Fruit fly (Drosophila melanogaster) whole organism, prepupa: Measurements from ENCODE around the gene Rab9.

Experiments
- CG10631 ChIP-seq: fragments of 200-800 bp; sonication (Bioruptor generic); optimal IDR thresholded peaks from 2 replicates; lab custom pipeline; 2016; ENCODE audit warnings: missing biosample characterization, missing genetic modification characterization
- CG10669 ChIP-seq: fragments of 200-800 bp; sonication (Bioruptor generic); optimal IDR thresholded peaks from 3 replicates; lab custom pipeline; 2018; ENCODE audit warnings: missing biosample characterization, mild to moderate bottlenecking, missing genetic modification characterization, moderate library complexity
- CG11294 ChIP-seq: fragments of 200-800 bp; sonication (Bioruptor generic); IDR thresholded peaks from 2 replicates; pipeline ENCODE4 v1.3.6; 2022; ENCODE audit warnings: missing biosample characterization, missing genetic modification characterization
- CG11762 ChIP-seq: fragments of 200-800 bp; sonication (Bioruptor generic); optimal IDR thresholded peaks from 3 replicates; lab custom pipeline; 2016; ENCODE audit warnings: missing biosample characterization, missing genetic modification characterization; ENCODE audit not compliant: insufficient read depth
- CG11902 ChIP-seq: fragments of 200-800 bp; sonication (Bioruptor generic); optimal IDR thresholded peaks from 3 replicates; lab custom pipeline; 2016; ENCODE audit warnings: missing biosample characterization, missing genetic modification characterization
- CG15336 ChIP-seq: fragments of 200-800 bp; sonication (Bioruptor generic); IDR thresholded peaks from 2 replicates; pipeline ENCODE4 v1.3.6; 2022; ENCODE audit warnings: missing biosample characterization, missing genetic modification characterization
- CG1621 ChIP-seq: fragments of 200-800 bp; sonication (Bioruptor generic); optimal IDR thresholded peaks from 3 replicates; lab custom pipeline; 2018; ENCODE audit warnings: missing biosample characterization, mild to moderate bottlenecking, missing genetic modification characterization
- CG31627 ChIP-seq: fragments of 200-800 bp; sonication (Bioruptor generic); optimal IDR thresholded peaks from 3 replicates; lab custom pipeline; 2016; ENCODE audit warnings: missing biosample characterization, missing genetic modification characterization
- CG34406 ChIP-seq: fragments of 200-800 bp; sonication (Bioruptor generic); optimal IDR thresholded peaks from 3 replicates; lab custom pipeline; 2016; ENCODE audit warnings: missing biosample characterization, missing genetic modification characterization
- CG3919 ChIP-seq: fragments of 200-800 bp; sonication (Bioruptor generic); optimal IDR thresholded peaks from 3 replicates; lab custom pipeline; 2016; ENCODE audit warnings: missing biosample characterization, missing genetic modification characterization
- CG4318 ChIP-seq: fragments of 200-800 bp; sonication (Bioruptor generic); optimal IDR thresholded peaks from 3 replicates; lab custom pipeline; 2017; ENCODE audit warnings: missing biosample characterization, mild to moderate bottlenecking, missing genetic modification characterization
- CG6163 ChIP-seq: fragments of 200-800 bp; sonication (Bioruptor generic); IDR thresholded peaks from 3 replicates; pipeline ENCODE4 v1.3.6; 2022; ENCODE audit warnings: missing biosample characterization, missing genetic modification characterization
- CG6276 ChIP-seq: fragments of 200-800 bp; sonication (Bioruptor generic); optimal IDR thresholded peaks from 2 replicates; lab custom pipeline; 2017; ENCODE audit warnings: missing biosample characterization, mild to moderate bottlenecking, missing genetic modification characterization
- CG6792 ChIP-seq: fragments of 200-800 bp; sonication (Bioruptor generic); optimal IDR thresholded peaks from 3 replicates; lab custom pipeline; 2016; ENCODE audit warnings: missing biosample characterization, missing genetic modification characterization
- CG6808 ChIP-seq: fragments of 200-800 bp; sonication (Bioruptor generic); optimal IDR thresholded peaks from 3 replicates; lab custom pipeline; 2017; ENCODE audit warnings: missing biosample characterization, missing genetic modification characterization, mild to moderate bottlenecking, moderate library complexity, missing genetic modification reagents
- CG6854 ChIP-seq: fragments of 200-800 bp; sonication (Bioruptor generic); optimal IDR thresholded peaks from 2 replicates; lab custom pipeline; 2017; ENCODE audit warnings: missing biosample characterization, mild to moderate bottlenecking, missing genetic modification characterization
- CG7368 ChIP-seq: fragments of 200-800 bp; sonication (Bioruptor generic); optimal IDR thresholded peaks from 3 replicates; lab custom pipeline; 2016; ENCODE audit warnings: missing biosample characterization, missing genetic modification characterization
- CG8119 ChIP-seq: fragments of 200-800 bp; sonication (Bioruptor generic); IDR thresholded peaks from 3 replicates; pipeline ENCODE4 v1.3.6; 2022; ENCODE audit warnings: missing biosample characterization, missing genetic modification characterization
- CG8632 ChIP-seq: fragments of 200-800 bp; sonication (Bioruptor generic); optimal IDR thresholded peaks from 3 replicates; lab custom pipeline; 2016; ENCODE audit warnings: missing biosample characterization, missing genetic modification characterization
- CG9139 ChIP-seq: fragments of 200-800 bp; sonication (Bioruptor generic); optimal IDR thresholded peaks from 3 replicates; lab custom pipeline; 2017; ENCODE audit warnings: missing biosample characterization, mild to moderate bottlenecking, missing genetic modification characterization
- Eip75B ChIP-seq: fragments of 200-800 bp; sonication (Bioruptor generic); optimal IDR thresholded peaks from 3 replicates; lab custom pipeline; 2016; ENCODE audit warnings: missing biosample characterization, missing genetic modification characterization
- Eip78C ChIP-seq: fragments of 200-800 bp; sonication (Bioruptor generic); peaks from one replicate; lab custom pipeline; 2016; ENCODE audit warnings: missing biosample characterization, missing genetic modification characterization
- Eip93F ChIP-seq: fragments of 200-800 bp; sonication (Bioruptor generic); optimal IDR thresholded peaks from 2 replicates; lab custom pipeline; 2016; ENCODE audit warnings: missing biosample characterization, mild to moderate bottlenecking, missing genetic modification characterization
- Ets21C ChIP-seq: fragments of 200-800 bp; sonication (Bioruptor generic); optimal IDR thresholded peaks from 3 replicates; lab custom pipeline; 2016; ENCODE audit warnings: missing biosample characterization, missing genetic modification characterization
- Ets96B ChIP-seq: fragments of 200-800 bp; optimal IDR thresholded peaks from 2 replicates; lab custom pipeline; 2019; ENCODE audit warnings: missing biosample characterization, mild to moderate bottlenecking, missing genetic modification characterization, moderate library complexity
- Gug ChIP-seq: fragments of 200-800 bp; sonication (Bioruptor generic); IDR thresholded peaks from 2 replicates; pipeline ENCODE4 v1.3.6; 2022; ENCODE audit warnings: missing biosample characterization, missing genetic modification characterization
- Hr38 ChIP-seq: sonication (Bioruptor generic); optimal IDR thresholded peaks from 2 replicates; lab custom pipeline; 2016; ENCODE audit warnings: missing biosample characterization, missing genetic modification characterization
- Hr39 ChIP-seq: fragments of 200-800 bp; sonication (Bioruptor generic); optimal IDR thresholded peaks from 2 replicates; lab custom pipeline; 2016; ENCODE audit warnings: missing biosample characterization, missing genetic modification characterization
- Met ChIP-seq: fragments of 200-800 bp; sonication (Bioruptor generic); optimal IDR thresholded peaks from 3 replicates; lab custom pipeline; 2016; ENCODE audit warnings: missing biosample characterization, missing genetic modification characterization
- OdsH ChIP-seq: fragments of 200-800 bp; sonication (Bioruptor generic); optimal IDR thresholded peaks from 3 replicates; lab custom pipeline; 2016; ENCODE audit warnings: missing biosample characterization, missing genetic modification characterization
- Smox ChIP-seq: fragments of 200-800 bp; sonication (Bioruptor generic); optimal IDR thresholded peaks from 3 replicates; lab custom pipeline; 2016; ENCODE audit warnings: missing biosample characterization, missing genetic modification characterization
- Sox102F ChIP-seq: fragments of 200-800 bp; sonication (Bioruptor generic); optimal IDR thresholded peaks from 2 replicates; lab custom pipeline; 2016; ENCODE audit warnings: missing biosample characterization, mild to moderate bottlenecking, missing genetic modification characterization
- Sox14 ChIP-seq: fragments of 200-800 bp; sonication (Bioruptor generic); optimal IDR thresholded peaks from 3 replicates; lab custom pipeline; 2016; ENCODE audit warnings: missing biosample characterization, missing genetic modification characterization
- Sox15 ChIP-seq: fragments of 200-800 bp; sonication (Bioruptor generic); optimal IDR thresholded peaks from 3 replicates; lab custom pipeline; 2016; ENCODE audit warnings: missing biosample characterization, missing genetic modification characterization
- acj6 ChIP-seq: fragments of 200-800 bp; sonication (Bioruptor generic); optimal IDR thresholded peaks from 3 replicates; lab custom pipeline; 2016; ENCODE audit warnings: missing biosample characterization, missing genetic modification characterization
- cyc ChIP-seq: fragments of 200-800 bp; sonication (Bioruptor generic); optimal IDR thresholded peaks from 3 replicates; lab custom pipeline; 2016; ENCODE audit warnings: missing biosample characterization, missing genetic modification characterization
- dac ChIP-seq: fragments of 200-800 bp; sonication (Bioruptor generic); optimal IDR thresholded peaks from 2 replicates; lab custom pipeline; 2017; ENCODE audit warnings: missing biosample characterization, mild to moderate bottlenecking, missing genetic modification characterization
- dsx ChIP-seq: fragments of 200-800 bp; optimal IDR thresholded peaks from 3 replicates; lab custom pipeline; 2019; ENCODE audit warnings: missing biosample characterization, mild to moderate bottlenecking, missing genetic modification characterization, moderate library complexity; ENCODE audit not compliant: poor library complexity, severe bottlenecking
- eg ChIP-seq: fragments of 200-800 bp; sonication (Bioruptor generic); IDR thresholded peaks from 3 replicates; pipeline ENCODE4 v1.3.6; 2022; ENCODE audit warnings: missing biosample characterization, missing genetic modification characterization
- fd59A ChIP-seq: fragments of 200-800 bp; sonication (Bioruptor generic); optimal IDR thresholded peaks from 2 replicates; lab custom pipeline; 2017; ENCODE audit warnings: missing biosample characterization, mild to moderate bottlenecking, missing genetic modification characterization, missing genetic modification reagents
- fd85E ChIP-seq: fragments of 200-800 bp; sonication (Bioruptor generic); optimal IDR thresholded peaks from 3 replicates; lab custom pipeline; 2016; ENCODE audit warnings: missing biosample characterization, missing genetic modification characterization
- lz ChIP-seq: fragments of 200-800 bp; sonication (Bioruptor generic); optimal IDR thresholded peaks from 3 replicates; lab custom pipeline; 2016; ENCODE audit warnings: missing biosample characterization, missing genetic modification characterization
- pdm3 ChIP-seq: fragments of 200-800 bp; sonication (Bioruptor generic); optimal IDR thresholded peaks from 3 replicates; lab custom pipeline; 2016; ENCODE audit warnings: missing biosample characterization, missing genetic modification characterization
- salr ChIP-seq, 2 experiments: fragments of 200-800 bp; sonication (Bioruptor generic); optimal IDR thresholded peaks; 3 replicates each; lab custom pipeline; 2016 to 2018; ENCODE audit warnings: missing biosample characterization in 2 of 2, missing genetic modification characterization in 2 of 2, mild to moderate bottlenecking in 1 of 2
- spab ChIP-seq: fragments of 200-800 bp; sonication (Bioruptor generic); optimal IDR thresholded peaks from 2 replicates; lab custom pipeline; 2017; ENCODE audit warnings: missing biosample characterization, mild to moderate bottlenecking, missing genetic modification characterization, missing genetic modification reagents
- ss ChIP-seq, 2 experiments: fragments of 200-800 bp; sonication (Bioruptor generic); optimal IDR thresholded peaks; 2 replicates in 1 of 2; 3 replicates in 1 of 2; lab custom pipeline; 2017 to 2018; ENCODE audit warnings: mild to moderate bottlenecking in 2 of 2, missing biosample characterization in 2 of 2, missing genetic modification characterization in 2 of 2, moderate library complexity in 1 of 2
- svp ChIP-seq: fragments of 200-800 bp; sonication (Bioruptor generic); peaks from one replicate; lab custom pipeline; 2016; ENCODE audit warnings: missing biosample characterization, missing genetic modification characterization

Rab9 gene

DNA sequence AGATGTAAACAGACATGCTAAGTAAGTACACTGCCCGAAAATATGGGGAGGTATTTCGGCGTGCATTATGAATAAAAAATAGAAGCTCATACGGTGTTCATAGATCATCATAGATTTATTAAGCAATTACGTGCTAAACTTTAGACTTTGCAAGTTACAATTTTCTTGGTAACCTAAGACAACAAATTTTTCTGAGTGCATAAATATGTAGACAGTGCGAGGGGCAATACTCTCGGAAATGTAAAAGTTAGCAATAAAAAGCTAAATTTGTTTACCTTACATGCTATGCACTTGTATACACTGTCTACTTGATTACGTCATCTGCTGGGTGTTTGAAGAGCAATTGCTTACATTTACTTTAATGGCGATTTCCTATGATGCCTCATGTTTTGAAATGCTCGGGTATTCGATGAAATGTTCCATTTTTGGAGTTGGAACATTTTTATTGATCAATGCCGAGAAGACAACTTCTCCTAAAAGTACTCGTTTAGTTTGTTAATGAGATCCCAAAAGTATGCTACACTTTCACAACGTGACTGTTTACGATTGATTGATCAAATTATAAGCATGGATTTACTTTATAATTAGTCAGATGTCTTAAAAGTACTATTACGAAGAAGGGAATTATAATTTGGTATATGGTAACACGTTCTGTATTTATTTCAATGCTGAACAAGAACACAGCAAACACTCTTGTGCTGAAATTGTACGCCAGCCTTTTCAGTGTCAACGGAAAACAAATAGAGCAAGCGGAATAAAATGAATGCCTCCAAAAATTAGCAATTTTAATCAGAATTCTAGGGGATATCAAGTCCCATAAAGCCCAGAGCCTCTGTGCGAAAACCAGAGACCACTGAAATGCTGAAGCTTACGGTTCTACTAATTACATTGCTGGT lies 15.5 kb upstream of the Rab9 start, which contains the start of gene Lectin-galC1 (continued):
- TF ChIP-seq CG11294 (GFP tag; lab: Robert Waterston, UW) (peak; percentile 84), CG10631 (GFP tag; lab: Kevin White, UChicago) (peak; percentile 33), CG11902 (GFP tag; lab: Kevin White, UChicago) (no peak), Hr38 (GFP tag; lab: Kevin White, UChicago) (no peak), Sox15 (GFP tag; lab: Kevin White, UChicago) (no peak), CG31627 (GFP tag; lab: Kevin White, UChicago) (peak; percentile 36), lz (peak; percentile 30), CG3919 (GFP tag; lab: Kevin White, UChicago) (peak; percentile 65), OdsH (GFP tag; lab: Kevin White, UChicago) (peak; percentile 78), CG6276 (peak; percentile 61), CG7368 (no peak), CG8119 (GFP tag; lab: Robert Waterston, UW) (peak; percentile 74; the same call in 2 of the 3 replicates), Met (GFP tag; lab: Kevin White, UChicago) (no peak), Smox (GFP tag; lab: Kevin White, UChicago) (no peak), Sox14 (GFP tag; lab: Kevin White, UChicago) (peak; percentile 50), CG6854 (GFP tag; lab: Kevin White, UChicago) (no peak), dac (GFP tag; lab: Kevin White, UChicago) (peak; percentile 32), Ets21C (GFP tag; lab: Kevin White, UChicago) (no peak), dsx (GFP tag; lab: Kevin White, UChicago) (no peak), svp (GFP tag; lab: Kevin White, UChicago) (no peak), CG4318 (GFP tag; lab: Kevin White, UChicago) (peak; percentile 49), CG34406 (no peak), CG1621 (tag; lab: Kevin White, UChicago) (no peak), CG9139 (no peak), salr (GFP tag; optimal IDR thresholded peaks at IDR 0.05; lab: Kevin White, UChicago) (peak in 1 of 2 experiments; percentile 33), CG6163 (GFP tag; lab: Robert Waterston, UW) (peak; percentile 79), CG15336 (GFP tag; lab: Robert Waterston, UW) (peak; percentile 85), Ets96B (no peak), cyc (GFP tag; lab: Kevin White, UChicago) (no peak), fd59A (no peak), CG10669 (GFP tag; lab: Kevin White, UChicago) (peak; percentile 4), Gug (GFP tag; lab: Robert Waterston, UW) (peak; percentile 66), fd85E (no peak), ss (GFP tag; optimal IDR thresholded peaks at IDR 0.05; lab: Kevin White, UChicago) (no peak), Hr39 (GFP tag; lab: Kevin White, UChicago) (peak; percentile 28), Eip93F (GFP tag; lab: Kevin White, UChicago) (no peak), Eip75B (peak; percentile 37), CG6792 (GFP tag; lab: Kevin White, UChicago) (peak; percentile 12), eg (GFP tag; lab: Robert Waterston, UW) (peak; percentile 88; the same call in 2 of the 3 replicates), pdm3 (GFP tag; lab: Kevin White, UChicago) (peak; percentile 61)

dm6 chr2L:19418017-19418416 lies 14.4 kb upstream of the Rab9 start, which contains the start of gene lectin-37Da:
Gene lectin-37Da, plus strand, starts transcription at chr2L:19418317.
- TF ChIP-seq Hr38 (GFP tag; lab: Kevin White, UChicago) (no peak), acj6 (no peak), Sox102F (GFP tag; lab: Kevin White, UChicago) (no peak), spab (GFP tag; lab: Kevin White, UChicago) (no peak), Eip78C (GFP tag; lab: Kevin White, UChicago) (no peak), CG11762 (GFP tag; lab: Kevin White, UChicago) (no peak), Sox15 (GFP tag; lab: Kevin White, UChicago) (no peak), Sox14 (GFP tag; lab: Kevin White, UChicago) (no peak), CG8632 (GFP tag; lab: Kevin White, UChicago) (no peak), Eip93F (GFP tag; lab: Kevin White, UChicago) (no peak), Smox (GFP tag; lab: Kevin White, UChicago) (no peak), CG6808 (GFP tag; lab: Kevin White, UChicago) (no peak), lz (no peak), CG6163 (GFP tag; lab: Robert Waterston, UW) (no peak), OdsH (GFP tag; lab: Kevin White, UChicago) (no peak), svp (GFP tag; lab: Kevin White, UChicago) (no peak)
